Worm (Caenorhabditis elegans): ENCODE data around the gene osm-3.

DNA sequence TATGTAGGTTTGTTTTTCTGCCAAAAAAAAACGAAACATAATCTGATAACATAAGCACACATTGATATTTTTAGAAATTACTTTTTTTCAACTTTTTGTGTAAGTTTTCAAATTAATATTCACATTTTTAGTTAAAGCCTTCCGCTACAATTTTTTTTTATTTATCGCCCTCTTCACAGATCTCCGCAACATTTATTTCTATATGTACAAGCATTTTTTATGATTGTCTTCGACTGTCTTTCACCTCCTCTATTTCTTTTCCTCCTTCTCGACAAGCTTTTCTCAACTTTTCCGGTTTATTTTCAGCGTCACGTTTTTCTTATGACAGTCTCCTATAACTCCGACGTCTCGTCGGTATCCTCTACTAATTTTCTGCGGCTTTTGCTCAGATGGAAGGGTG, 44.9 kb downstream of the osm-3 start, which contains the start of gene best-20:
- TF ChIP-seq F22D6.2 (tag; optimal IDR thresholded peaks at IDR 0.05) (no peak), aptf-2 (GFP tag; conservative IDR thresholded peaks at IDR 0.05) (no peak), unc-62 (GFP tag; optimal IDR thresholded peaks at IDR 0.05) (no peak), lin-35 (GFP tag; optimal IDR thresholded peaks at IDR 0.05) (no peak), snpc-1.3 (tag; optimal IDR thresholded peaks at IDR 0.05; ENCODE audit: insufficient read depth) (no peak), hrde-1 (tag; optimal IDR thresholded peaks at IDR 0.05; ENCODE audit: borderline replicate concordance) (no peak), C17E4.6 (GFP tag; IDR thresholded peaks at IDR 0.05) (no peak), pha-4 (tag; optimal IDR thresholded peaks at IDR 0.05) (no peak), ztf-18 (tag; optimal IDR thresholded peaks at IDR 0.05) (no peak), D2030.7 (GFP tag; IDR thresholded peaks at IDR 0.05) (no peak), pbrm-1 (GFP tag; IDR thresholded peaks at IDR 0.05) (no peak)

Data from whole organism, young adult.